Comparison of ENCODE assay signal across 3 fruit fly cellular contexts in the genomic region with DNA sequence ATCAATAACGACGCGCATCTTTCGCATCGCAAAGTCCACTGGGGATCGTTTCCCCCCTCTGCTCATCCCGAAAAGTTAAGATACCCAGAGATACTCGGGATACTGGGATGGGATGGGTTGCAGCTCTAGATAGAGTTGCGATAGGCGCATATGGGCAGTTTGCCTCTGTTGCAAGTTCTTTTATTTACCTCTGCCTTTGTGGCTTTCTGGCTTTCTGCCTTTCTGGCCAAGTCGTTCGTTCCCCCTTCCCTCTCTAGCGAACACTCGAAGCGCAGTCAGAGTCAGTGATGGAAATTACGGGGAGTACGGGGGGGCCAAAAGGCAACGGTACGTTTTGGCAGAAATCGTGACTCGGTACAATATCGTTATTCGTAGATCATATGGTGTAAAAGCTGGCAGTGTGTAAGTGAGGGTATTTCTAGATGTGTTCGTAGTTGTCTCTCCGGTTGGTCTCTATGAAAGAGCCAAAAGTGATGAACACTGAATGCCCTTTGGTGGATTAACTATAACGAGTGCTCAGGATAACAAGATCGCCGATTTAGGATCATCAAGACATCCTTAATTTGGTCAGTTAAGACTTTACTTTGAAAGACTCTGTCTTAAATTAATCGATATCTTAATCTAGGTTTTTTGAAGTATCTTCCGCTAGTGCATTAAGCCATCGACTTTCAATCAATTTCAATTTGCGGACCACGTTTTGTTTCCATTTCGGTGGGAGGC.
TF ChIP-seq lines count a peak whose summit lies in the region.

No protein-coding gene starts in this region.

- no peak for TF ChIP-seq CTCF in whole organism, embryonic (GFP tag; optimal IDR thresholded peaks at IDR 0.05; lab: Kevin White, UChicago)

TF ChIP-seq in whole organism, embryonic, 481 proteins besides CTCF, POLR2A, EP300 and RAD21:
- TF ChIP-seq Ets65A (GFP tag; lab: Kevin White, UChicago) (peak; percentile 59), bsh (GFP tag; optimal IDR thresholded peaks at IDR 0.05; lab: Kevin White, UChicago) (no peak)

TF ChIP-seq in whole organism, prepupa, 60 proteins besides CTCF, POLR2A, EP300 and RAD21:
- TF ChIP-seq Eip93F (GFP tag; optimal IDR thresholded peaks at IDR 0.05; lab: Kevin White, UChicago) (no peak), Met (GFP tag; optimal IDR thresholded peaks at IDR 0.05; lab: Kevin White, UChicago) (no peak), OdsH (GFP tag; optimal IDR thresholded peaks at IDR 0.05; lab: Kevin White, UChicago) (no peak), pdm3 (GFP tag; optimal IDR thresholded peaks at IDR 0.05; lab: Kevin White, UChicago) (no peak), fd59A (GFP tag; optimal IDR thresholded peaks at IDR 0.05; lab: Kevin White, UChicago) (no peak), ss (GFP tag; optimal IDR thresholded peaks at IDR 0.05; lab: Kevin White, UChicago) (peak in 1 of 2 experiments; percentile 15), Sox14 (GFP tag; optimal IDR thresholded peaks at IDR 0.05; lab: Kevin White, UChicago) (no peak), fd85E (GFP tag; optimal IDR thresholded peaks at IDR 0.05; lab: Kevin White, UChicago) (no peak), cyc (GFP tag; optimal IDR thresholded peaks at IDR 0.05; lab: Kevin White, UChicago) (no peak), Hr39 (GFP tag; optimal IDR thresholded peaks at IDR 0.05; lab: Kevin White, UChicago) (no peak), Eip75B (GFP tag; optimal IDR thresholded peaks at IDR 0.05; lab: Kevin White, UChicago) (peak; percentile 0), CG6163 (GFP tag; IDR thresholded peaks at IDR 0.05; lab: Robert Waterston, UW) (peak; percentile 54; the same call in 1 of the 3 replicates), svp (GFP tag; lab: Kevin White, UChicago) (peak; percentile 52), CG6792 (GFP tag; optimal IDR thresholded peaks at IDR 0.05; lab: Kevin White, UChicago) (no peak), esn (GFP tag; optimal IDR thresholded peaks at IDR 0.05; lab: Kevin White, UChicago) (no peak), CG10669 (GFP tag; optimal IDR thresholded peaks at IDR 0.05; lab: Kevin White, UChicago) (peak; percentile 9), fkh (GFP tag; optimal IDR thresholded peaks at IDR 0.05; lab: Kevin White, UChicago) (no peak), eg (GFP tag; IDR thresholded peaks at IDR 0.05; lab: Robert Waterston, UW) (peak; percentile 29; the same call in 1 of the 3 replicates), Hr4 (GFP tag; optimal IDR thresholded peaks at IDR 0.05; lab: Kevin White, UChicago) (peak; percentile 45), Eip78C (GFP tag; lab: Kevin White, UChicago) (peak; percentile 66), Ets96B (tag; optimal IDR thresholded peaks at IDR 0.05; lab: Kevin White, UChicago) (peak; percentile 46), CG3919 (GFP tag; optimal IDR thresholded peaks at IDR 0.05; lab: Kevin White, UChicago) (no peak), CG32006 (GFP tag; optimal IDR thresholded peaks at IDR 0.05; lab: Kevin White, UChicago) (peak; percentile 56), spab (GFP tag; optimal IDR thresholded peaks at IDR 0.05; lab: Kevin White, UChicago) (peak; percentile 4), lz (GFP tag; optimal IDR thresholded peaks at IDR 0.05; lab: Kevin White, UChicago) (no peak), CG10631 (GFP tag; optimal IDR thresholded peaks at IDR 0.05; lab: Kevin White, UChicago) (peak; percentile 2)

TF ChIP-seq in whole organism, pupa, 21 proteins besides CTCF, POLR2A, EP300 and RAD21:
- no peak for TF ChIP-seq Snoo (tag; optimal IDR thresholded peaks at IDR 0.05; lab: Kevin White, UChicago)
- TF ChIP-seq CG14655 (GFP tag; optimal IDR thresholded peaks at IDR 0.05; lab: Kevin White, UChicago) = peak; percentile 48
- TF ChIP-seq CG12605 (GFP tag; IDR thresholded peaks at IDR 0.05; lab: Robert Waterston, UW) = no peak
- TF ChIP-seq CG4496 (GFP tag; IDR thresholded peaks at IDR 0.05; lab: Robert Waterston, UW) = 0 out of 3 replicates have a peak, but pooled peaks have one; percentile 46
- TF ChIP-seq CG17806 (tag; optimal IDR thresholded peaks at IDR 0.05; lab: Kevin White, UChicago) = peak; percentile 35
- TF ChIP-seq CG34367 (tag; optimal IDR thresholded peaks at IDR 0.05; lab: Kevin White, UChicago) = no peak
- TF ChIP-seq gl (tag; optimal IDR thresholded peaks at IDR 0.05; lab: Kevin White, UChicago) = no peak
- peak; percentile 32 for TF ChIP-seq CG8301 (tag; optimal IDR thresholded peaks at IDR 0.05; lab: Kevin White, UChicago)
- TF ChIP-seq CG15710 (tag; optimal IDR thresholded peaks at IDR 0.05; lab: Kevin White, UChicago) = no peak
- 0 out of 3 replicates have a peak, but pooled peaks have one; percentile 19 for TF ChIP-seq fd96Ca (GFP tag; IDR thresholded peaks at IDR 0.05; lab: Robert Waterston, UW)
- no peak; the same call in 1 of the 2 replicates for TF ChIP-seq Ets98B (GFP tag; IDR thresholded peaks at IDR 0.05; lab: Robert Waterston, UW)
- no peak for TF ChIP-seq EcR (GFP tag; optimal IDR thresholded peaks at IDR 0.05; lab: Kevin White, UChicago)
- peak; percentile 57 for TF ChIP-seq CG13204 (GFP tag; optimal IDR thresholded peaks at IDR 0.05; lab: Kevin White, UChicago)
- TF ChIP-seq Pif1A (GFP tag; optimal IDR thresholded peaks at IDR 0.05; lab: Kevin White, UChicago) = no peak
- TF ChIP-seq CG9948 (tag; optimal IDR thresholded peaks at IDR 0.05; lab: Kevin White, UChicago) = peak; percentile 41
- TF ChIP-seq Pif1B (GFP tag; optimal IDR thresholded peaks at IDR 0.05; lab: Kevin White, UChicago) = no peak
- TF ChIP-seq CG8159 (tag; optimal IDR thresholded peaks at IDR 0.05; lab: Kevin White, UChicago) = peak; percentile 54
- TF ChIP-seq D1 (tag; optimal IDR thresholded peaks at IDR 0.05; lab: Kevin White, UChicago) = no peak
TF ChIP-seq in whole organism, pupa: peak in this region for 8.
